Worm (Caenorhabditis elegans): ENCODE measurements around the gene fipp-1.

fipp-1 gene

ce11 chrV:4377622-4378021 is 6.0 kb downstream of the fipp-1 start, which contains the start of gene F32D1.8:
Gene F32D1.8, minus strand, starts transcription at chrV:4377722.
- TF ChIP-seq sox-4 (tag; optimal IDR thresholded peaks at IDR 0.05) (no peak), nhr-84 (tag; optimal IDR thresholded peaks at IDR 0.05) (no peak), fos-1 (tag; optimal IDR thresholded peaks at IDR 0.05) (no peak), lin-15B (tag; optimal IDR thresholded peaks at IDR 0.05) (no peak), nhr-77 (tag; optimal IDR thresholded peaks at IDR 0.05) (no peak), nhr-20 (tag; optimal IDR thresholded peaks at IDR 0.05) (no peak), ces-1 (GFP tag; optimal IDR thresholded peaks at IDR 0.05) (no peak), egl-13 (tag; optimal IDR thresholded peaks at IDR 0.05) (no peak), nhr-11 (tag; optimal IDR thresholded peaks at IDR 0.05) (no peak)

- TF ChIP-seq lir-3 (tag; optimal IDR thresholded peaks at IDR 0.05; ENCODE audit: poor library complexity) (no peak), efl-1 (optimal IDR thresholded peaks at IDR 0.05) (no peak), efl-1 (GFP tag; optimal IDR thresholded peaks at IDR 0.05 in 1 of 2) (peak in 1 of 2 experiments; percentile 48), ztf-4 (tag; optimal IDR thresholded peaks at IDR 0.05) (no peak)
These were observed 10.7 kb downstream of the fipp-1 start, which contains the start of gene F13A2.1 for ce11 chrV:4382298-4382697. Gene F13A2.1, minus strand, starts transcription at chrV:4382398.

- TF ChIP-seq nhr-20 (tag; optimal IDR thresholded peaks at IDR 0.05), result no peak
- no peak for TF ChIP-seq alr-1 (tag; optimal IDR thresholded peaks at IDR 0.05; ENCODE audit: borderline replicate concordance)
- TF ChIP-seq nhr-77 (tag; optimal IDR thresholded peaks at IDR 0.05), result no peak
- TF ChIP-seq jun-1 (tag; optimal IDR thresholded peaks at IDR 0.05), result no peak
- no peak for TF ChIP-seq Y116A8C.19 (tag; optimal IDR thresholded peaks at IDR 0.05; ENCODE audit: borderline replicate concordance)
- TF ChIP-seq fos-1 (tag; optimal IDR thresholded peaks at IDR 0.05), result no peak
- TF ChIP-seq ets-5 (GFP tag; IDR thresholded peaks at IDR 0.05), result no peak
- TF ChIP-seq pag-3 (tag; optimal IDR thresholded peaks at IDR 0.05; ENCODE audit: borderline replicate concordance, insufficient read depth), result no peak
- no peak for TF ChIP-seq skn-1 (tag; optimal IDR thresholded peaks at IDR 0.05)
These were observed 12.9 kb downstream of the fipp-1 start, which contains the start of gene F13A2.2 for ce11 chrV:4384482-4384881. Gene F13A2.2, minus strand, starts transcription at chrV:4384582.

ce11 chrV:4386173-4386572 is 14.6 kb downstream of the fipp-1 start, which contains the start of gene F13A2.10:
Gene F13A2.10, minus strand, starts transcription at chrV:4386273.
- no peak for TF ChIP-seq ceh-82 (tag; optimal IDR thresholded peaks at IDR 0.05)
- no peak for TF ChIP-seq ets-5 (GFP tag; IDR thresholded peaks at IDR 0.05)
- TF ChIP-seq lir-3 (tag; optimal IDR thresholded peaks at IDR 0.05; ENCODE audit: poor library complexity), result no peak
- no peak for TF ChIP-seq sox-4 (tag; optimal IDR thresholded peaks at IDR 0.05)
- no peak for TF ChIP-seq efl-3 (GFP tag; optimal IDR thresholded peaks at IDR 0.05)
- no peak for TF ChIP-seq pqm-1 (tag; optimal IDR thresholded peaks at IDR 0.05)
- no peak for TF ChIP-seq zag-1 (tag; optimal IDR thresholded peaks at IDR 0.05)
- no peak for TF ChIP-seq nhr-12 (tag; optimal IDR thresholded peaks at IDR 0.05)
- no peak for TF ChIP-seq grh-1 (GFP tag; IDR thresholded peaks at IDR 0.05)

ce11 chrV:4387402-4387801 is 15.8 kb downstream of the fipp-1 start, which contains the start of gene F13A2.9:
Gene F13A2.9, minus strand, starts transcription at chrV:4387502.
- no peak for TF ChIP-seq lin-15B (tag; optimal IDR thresholded peaks at IDR 0.05)
- no peak for TF ChIP-seq mdl-1 (tag; optimal IDR thresholded peaks at IDR 0.05)
- peak; percentile 74 for TF ChIP-seq ceh-8 (GFP tag; optimal IDR thresholded peaks at IDR 0.05)
- TF ChIP-seq nhr-19 (GFP tag; conservative IDR thresholded peaks at IDR 0.05), result no peak
- no peak for TF ChIP-seq xbp-1 (tag; optimal IDR thresholded peaks at IDR 0.05)
- TF ChIP-seq snpc-4 (tag; optimal IDR thresholded peaks at IDR 0.05), result no peak
- TF ChIP-seq nhr-76 (tag; optimal IDR thresholded peaks at IDR 0.05), result no peak
- TF ChIP-seq fkh-8 (tag; optimal IDR thresholded peaks at IDR 0.05), result peak; percentile 8
- no peak for TF ChIP-seq Y116A8C.19 (tag; optimal IDR thresholded peaks at IDR 0.05; ENCODE audit: borderline replicate concordance)
- TF ChIP-seq ceh-88 (GFP tag; IDR thresholded peaks at IDR 0.05), result no peak
- TF ChIP-seq nhr-77 (tag; optimal IDR thresholded peaks at IDR 0.05), result no peak
- peak; percentile 27 for TF ChIP-seq ceh-90 (tag; optimal IDR thresholded peaks at IDR 0.05)
- TF ChIP-seq lin-13 (GFP tag; optimal IDR thresholded peaks at IDR 0.05), result no peak
- TF ChIP-seq C34B4.2 (tag; optimal IDR thresholded peaks at IDR 0.05), result no peak
- TF ChIP-seq hpl-2 (GFP tag; optimal IDR thresholded peaks at IDR 0.05), result no peak
